Worm (Caenorhabditis elegans) whole organism, midembryonic: ENCODE results near the gene F28H6.4.

Experiments
- cog-1 ChIP-seq: sonication (generic microtip); optimal IDR thresholded peaks from 2 replicates; lab custom pipeline; 2016; ENCODE audit warnings: missing genetic modification characterization, missing compliant biosample characterization
- flt-1 ChIP-seq: fragments of 200-800 bp; sonication (Bioruptor generic); IDR thresholded peaks from 2 replicates; pipeline ENCODE4 v1.3.6; 2022; ENCODE audit warnings: missing genetic modification characterization, missing compliant biosample characterization
- klf-2 ChIP-seq: fragments of 200-800 bp; sonication (Bioruptor generic); conservative IDR thresholded peaks from 2 replicates; pipeline ENCODE4 v1.3.6; 2022; ENCODE audit warnings: missing genetic modification reagents, missing genetic modification characterization, missing compliant biosample characterization
- med-1 ChIP-seq: sonication (generic microtip); optimal IDR thresholded peaks from 2 replicates; lab custom pipeline; 2017; ENCODE audit warnings: missing genetic modification characterization, mild to moderate bottlenecking, missing compliant biosample characterization, antibody characterized with exemption, missing genetic modification reagents; ENCODE audit not compliant: insufficient read depth
- ref-1 ChIP-seq: fragments of 200-800 bp; sonication (Bioruptor generic); conservative IDR thresholded peaks from 2 replicates; pipeline ENCODE4 v1.3.6; 2022; ENCODE audit warnings: missing genetic modification reagents, missing genetic modification characterization, missing compliant biosample characterization
- ztf-29 ChIP-seq: fragments of 200-800 bp; sonication (Bioruptor generic); IDR thresholded peaks from 2 replicates; pipeline ENCODE4 v1.3.6; 2022; ENCODE audit warnings: missing genetic modification reagents, missing genetic modification characterization, missing compliant biosample characterization

DNA sequence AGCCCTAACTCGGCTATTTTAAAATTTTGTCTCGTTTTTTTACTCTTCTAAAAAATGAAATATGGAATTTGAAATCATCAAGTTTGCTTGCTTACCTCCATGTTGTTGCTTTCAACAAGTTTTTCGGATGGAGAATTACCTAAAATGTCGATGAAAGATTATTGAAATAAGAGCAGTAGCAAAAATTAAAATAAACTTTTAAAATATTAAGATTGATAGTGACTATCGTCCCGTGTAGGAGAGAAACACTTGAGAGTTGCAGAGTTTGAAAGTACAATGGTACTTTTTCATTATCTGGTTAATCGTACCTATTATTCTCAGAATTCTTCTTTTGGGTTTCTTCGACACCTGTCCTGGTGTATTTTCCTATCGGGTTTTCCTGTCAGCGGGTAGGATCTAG, 29.2 kb downstream of the F28H6.4 start, which contains the start of gene ceh-90:
- TF ChIP-seq flt-1 (GFP tag; lab: Robert Waterston, UW) (no peak), klf-2 (GFP tag; lab: Robert Waterston, UW) (no peak), ref-1 (GFP tag; lab: Robert Waterston, UW) (no peak), med-1 (GFP tag; lab: Kevin White, UChicago) (no peak), cog-1 (tag; lab: Kevin White, UChicago) (no peak), ztf-29 (GFP tag; lab: Robert Waterston, UW) (no peak)
